Worm (Caenorhabditis elegans): ENCODE data around the gene F40G12.4.

ce11 chrV:14268616-14269015 is at the start of gene F40G12.4:
- TF ChIP-seq nhr-43 (tag; optimal IDR thresholded peaks at IDR 0.05; ENCODE audit: poor library complexity, severe bottlenecking), result no peak
- no peak for TF ChIP-seq fos-1 (tag; optimal IDR thresholded peaks at IDR 0.05)
- no peak for TF ChIP-seq zag-1 (tag; optimal IDR thresholded peaks at IDR 0.05)
- no peak for TF ChIP-seq aly-2 (tag; optimal IDR thresholded peaks at IDR 0.05)
- TF ChIP-seq ztf-4 (tag; optimal IDR thresholded peaks at IDR 0.05), result no peak
- no peak for TF ChIP-seq ZK546.5 (tag; optimal IDR thresholded peaks at IDR 0.05)
- no peak for TF ChIP-seq egl-5 (tag; optimal IDR thresholded peaks at IDR 0.05)
